Fruit fly (Drosophila melanogaster): ENCODE data around the gene Sap130.

Sap130 gene

dm6 chr3L:12841459-12841858 lies 35.8 kb downstream of the Sap130 start:
- no peak for TF ChIP-seq pan (optimal IDR thresholded peaks at IDR 0.05)
- TF ChIP-seq Dll (optimal IDR thresholded peaks at IDR 0.05), result no peak
- no peak for TF ChIP-seq EcR (GFP tag; optimal IDR thresholded peaks at IDR 0.05)
- TF ChIP-seq CG8478 (optimal IDR thresholded peaks at IDR 0.05), result no peak
- TF ChIP-seq usp (GFP tag; optimal IDR thresholded peaks at IDR 0.05), result no peak
- no peak for TF ChIP-seq psq (optimal IDR thresholded peaks at IDR 0.05)

- no peak for TF ChIP-seq EcR (GFP tag; optimal IDR thresholded peaks at IDR 0.05)
- TF ChIP-seq usp (GFP tag; optimal IDR thresholded peaks at IDR 0.05), result no peak
- no peak for TF ChIP-seq psq (optimal IDR thresholded peaks at IDR 0.05)
- TF ChIP-seq CG8478 (optimal IDR thresholded peaks at IDR 0.05), result no peak
- no peak for TF ChIP-seq pan (optimal IDR thresholded peaks at IDR 0.05)
- no peak for TF ChIP-seq Dll (optimal IDR thresholded peaks at IDR 0.05)
Observed at dm6 chr3L:12842532-12842931, 36.8 kb downstream of the Sap130 start.

dm6 chr3L:12843056-12843799 lies 37.5 kb downstream of the Sap130 start, which contains the start of gene nebu:
TSS of gene nebu (minus strand) at chr3L:12843106.
- TF ChIP-seq Dll (optimal IDR thresholded peaks at IDR 0.05), result no peak
- no peak for TF ChIP-seq CG8478 (optimal IDR thresholded peaks at IDR 0.05)
- TF ChIP-seq usp (GFP tag; optimal IDR thresholded peaks at IDR 0.05), result no peak
- no peak for TF ChIP-seq psq (optimal IDR thresholded peaks at IDR 0.05)
- TF ChIP-seq EcR (GFP tag; optimal IDR thresholded peaks at IDR 0.05), result no peak
- TF ChIP-seq pan (optimal IDR thresholded peaks at IDR 0.05), result no peak

dm6 chr3L:12849867-12850301 lies 44.2 kb downstream of the Sap130 start, which contains the start of the genes CG10948 and Wbp2:
TSS of gene CG10948 (minus strand) at chr3L:12850117.
TSS of gene Wbp2 (plus strand) at chr3L:12850165.
- TF ChIP-seq CG8478 (optimal IDR thresholded peaks at IDR 0.05) (no peak), pan (optimal IDR thresholded peaks at IDR 0.05) (no peak), psq (optimal IDR thresholded peaks at IDR 0.05) (no peak), usp (GFP tag; optimal IDR thresholded peaks at IDR 0.05) (no peak), EcR (GFP tag; optimal IDR thresholded peaks at IDR 0.05) (no peak), Dll (optimal IDR thresholded peaks at IDR 0.05) (no peak)

- TF ChIP-seq CG8478 (optimal IDR thresholded peaks at IDR 0.05) (no peak), usp (GFP tag; optimal IDR thresholded peaks at IDR 0.05) (no peak), psq (optimal IDR thresholded peaks at IDR 0.05) (no peak), EcR (GFP tag; optimal IDR thresholded peaks at IDR 0.05) (no peak), Dll (optimal IDR thresholded peaks at IDR 0.05) (no peak), pan (optimal IDR thresholded peaks at IDR 0.05) (no peak)
Observed at dm6 chr3L:12853423-12853822, 47.7 kb downstream of the Sap130 start, which contains the start of gene Ent3. TSS of gene Ent3 (plus strand) at chr3L:12853646.

dm6 chr3L:12857553-12858122 lies 51.9 kb downstream of the Sap130 start:
- TF ChIP-seq psq (optimal IDR thresholded peaks at IDR 0.05) (no peak), Dll (optimal IDR thresholded peaks at IDR 0.05) (no peak), pan (optimal IDR thresholded peaks at IDR 0.05) (no peak), CG8478 (optimal IDR thresholded peaks at IDR 0.05) (no peak), usp (GFP tag; optimal IDR thresholded peaks at IDR 0.05) (no peak), EcR (GFP tag; optimal IDR thresholded peaks at IDR 0.05) (no peak)

- no peak for TF ChIP-seq pan (optimal IDR thresholded peaks at IDR 0.05)
- TF ChIP-seq usp (GFP tag; optimal IDR thresholded peaks at IDR 0.05), result no peak
Observed at dm6 chr3L:12861255-12861899, 55.7 kb downstream of the Sap130 start, which contains the start of gene CG32107. TSS of gene CG32107 (minus strand) at chr3L:12861305.
